Fruit fly (Drosophila melanogaster): Measurements from ENCODE around the gene CG3609.

CG3609 gene

DNA sequence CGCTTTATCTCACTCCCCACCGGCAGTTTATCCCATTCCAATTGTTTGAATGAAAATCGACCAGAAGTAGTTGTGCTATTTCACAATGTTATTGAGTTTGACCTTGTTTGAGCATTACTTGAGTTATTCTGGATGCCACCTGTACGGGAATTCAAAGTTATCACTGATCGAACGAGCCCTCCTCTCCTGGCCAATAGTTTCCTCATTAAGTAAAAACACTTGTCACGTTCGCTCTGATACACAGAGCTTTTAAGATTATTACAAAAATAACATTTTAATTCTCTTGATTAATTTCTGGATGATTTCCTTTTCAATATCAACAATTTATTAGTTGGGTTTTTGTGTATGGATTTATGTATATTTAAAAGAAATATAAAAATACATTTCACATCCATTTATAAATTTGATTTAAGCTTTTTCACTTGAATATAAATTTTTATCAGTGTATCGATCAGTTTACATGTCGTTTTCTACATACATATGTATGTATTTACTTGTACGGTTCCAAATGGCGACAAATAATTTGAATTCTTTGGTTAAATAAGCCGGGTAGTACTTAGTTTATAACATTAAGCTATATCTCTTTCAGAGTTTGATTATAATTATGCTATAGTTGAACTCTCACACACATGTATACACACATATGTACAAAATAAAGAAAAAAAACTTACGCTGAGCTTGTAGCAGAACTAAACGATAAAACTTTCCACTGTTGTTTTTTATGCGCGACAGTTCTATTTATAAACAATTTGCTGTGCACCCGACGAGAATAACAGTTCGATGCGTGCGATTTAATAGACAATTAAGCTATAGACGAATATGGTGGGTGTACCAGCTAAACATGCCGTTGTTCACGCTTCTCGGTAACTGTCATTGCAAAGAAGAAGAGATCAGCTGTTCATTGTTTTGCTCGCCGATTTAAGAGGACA is at the start of gene CG3609, which contains the start of gene CG15390 (continued):
- TF ChIP-seq CG10321 (GFP tag; IDR thresholded peaks at IDR 0.05) (0 out of 2 replicates have a peak, but pooled peaks have one; percentile 13), Hr78 (GFP tag; optimal IDR thresholded peaks at IDR 0.05) (peak in 1 of 2 experiments; percentile 39), onecut (GFP tag; IDR thresholded peaks at IDR 0.05) (peak; percentile 72), Antp (GFP tag; optimal IDR thresholded peaks at IDR 0.05) (peak; percentile 94), CG3281 (GFP tag; optimal IDR thresholded peaks at IDR 0.05) (peak; percentile 66)

- no peak for TF ChIP-seq HLH4C (GFP tag; IDR thresholded peaks at IDR 0.05; ENCODE audit: partially characterized antibody)
- peak; percentile 58 for TF ChIP-seq Max (GFP tag; optimal IDR thresholded peaks at IDR 0.05)
- TF ChIP-seq seq (GFP tag; IDR thresholded peaks at IDR 0.05), result no peak
- no peak for TF ChIP-seq CG13624 (GFP tag; optimal IDR thresholded peaks at IDR 0.05)
- no peak for TF ChIP-seq lola (GFP tag; optimal IDR thresholded peaks at IDR 0.05)
- no peak for TF ChIP-seq ash1 (GFP tag; optimal IDR thresholded peaks at IDR 0.05)
- no peak for TF ChIP-seq Drgx (GFP tag; IDR thresholded peaks at IDR 0.05)
- TF ChIP-seq Med (GFP tag), result peak; percentile 72
- TF ChIP-seq CG17612 (GFP tag; IDR thresholded peaks at IDR 0.05), result no peak
- TF ChIP-seq Fer3 (tag; optimal IDR thresholded peaks at IDR 0.05), result peak; percentile 50
- TF ChIP-seq ewg (GFP tag; optimal IDR thresholded peaks at IDR 0.05), result peak; percentile 8
- no peak for TF ChIP-seq da (GFP tag; optimal IDR thresholded peaks at IDR 0.05)
- TF ChIP-seq crp (GFP tag; optimal IDR thresholded peaks at IDR 0.05), result peak in 1 of 2 experiments; percentile 12
- no peak for TF ChIP-seq mirr (GFP tag; optimal IDR thresholded peaks at IDR 0.05)
- TF ChIP-seq CG18764 (GFP tag; optimal IDR thresholded peaks at IDR 0.05), result peak; percentile 18
- no peak for TF ChIP-seq Nf-YA (GFP tag; IDR thresholded peaks at IDR 0.05)
- TF ChIP-seq hb (GFP tag; IDR thresholded peaks at IDR 0.05; ENCODE audit: partially characterized antibody), result no peak
- no peak for TF ChIP-seq CG6175 (GFP tag; IDR thresholded peaks at IDR 0.05)
- TF ChIP-seq H2.0 (GFP tag; IDR thresholded peaks at IDR 0.05), result peak; percentile 41; the same call in 1 of the 2 replicates
- no peak for TF ChIP-seq Kr (GFP tag; optimal IDR thresholded peaks at IDR 0.05)
- TF ChIP-seq Vsx1 (GFP tag; optimal IDR thresholded peaks at IDR 0.05), result peak; percentile 44
- TF ChIP-seq CG1233 (GFP tag; optimal IDR thresholded peaks at IDR 0.05), result peak; percentile 27
- no peak for TF ChIP-seq Hmx (GFP tag; optimal IDR thresholded peaks at IDR 0.05)
- no peak for TF ChIP-seq Gug (GFP tag; IDR thresholded peaks at IDR 0.05)
- peak; percentile 73 for TF ChIP-seq CG10267 (tag; optimal IDR thresholded peaks at IDR 0.05)
- peak; percentile 68 for TF ChIP-seq slbo (GFP tag; IDR thresholded peaks at IDR 0.05)
- TF ChIP-seq zfh2 (GFP tag; optimal IDR thresholded peaks at IDR 0.05), result no peak
- peak; percentile 13; the same call in 1 of the 2 replicates for TF ChIP-seq ara (GFP tag; IDR thresholded peaks at IDR 0.05)
- TF ChIP-seq nmo (GFP tag; optimal IDR thresholded peaks at IDR 0.05), result peak; percentile 84
- no peak for TF ChIP-seq Neu2 (GFP tag; optimal IDR thresholded peaks at IDR 0.05; ENCODE audit: borderline replicate concordance)
- TF ChIP-seq fd102C (GFP tag; optimal IDR thresholded peaks at IDR 0.05), result no peak
- peak; percentile 47; the same call in 1 of the 2 replicates for TF ChIP-seq ttk (GFP tag; IDR thresholded peaks at IDR 0.05)
- TF ChIP-seq Dek (tag; optimal IDR thresholded peaks at IDR 0.05), result peak; percentile 57
- no peak for TF ChIP-seq gcm2 (GFP tag; optimal IDR thresholded peaks at IDR 0.05)
- TF ChIP-seq sc (optimal IDR thresholded peaks at IDR 0.05), result no peak
- peak; percentile 49 for TF ChIP-seq sc (GFP tag; optimal IDR thresholded peaks at IDR 0.05)
- no peak for TF ChIP-seq repo (GFP tag; optimal IDR thresholded peaks at IDR 0.05)
- TF ChIP-seq CG1832 (GFP tag; optimal IDR thresholded peaks at IDR 0.05), result no peak
- TF ChIP-seq kni (GFP tag; optimal IDR thresholded peaks at IDR 0.05), result no peak
- TF ChIP-seq CG2875 (GFP tag; optimal IDR thresholded peaks at IDR 0.05), result peak; percentile 42
- TF ChIP-seq Fer2 (tag; optimal IDR thresholded peaks at IDR 0.05), result peak; percentile 25
- TF ChIP-seq CG12942 (GFP tag; optimal IDR thresholded peaks at IDR 0.05), result peak; percentile 28
Measured at dm6 chr2L:2420490-2420889, 46.1 kb upstream of the CG3609 start, which contains the start of gene CG9886. TSS of gene CG9886 (plus strand) at chr2L:2420830.
